Fruit fly (Drosophila melanogaster) whole organism, prepupa: ENCODE results near the gene Cyp4c3.

Experiments
- CG32006 ChIP-seq: fragments of 200-800 bp; sonication (Bioruptor generic); optimal IDR thresholded peaks from 3 replicates; lab custom pipeline; 2017; ENCODE audit warnings: missing biosample characterization, mild to moderate bottlenecking, missing genetic modification characterization
- CG6808 ChIP-seq: fragments of 200-800 bp; sonication (Bioruptor generic); optimal IDR thresholded peaks from 3 replicates; lab custom pipeline; 2017; ENCODE audit warnings: missing biosample characterization, missing genetic modification characterization, mild to moderate bottlenecking, moderate library complexity, missing genetic modification reagents
- CG8119 ChIP-seq: fragments of 200-800 bp; sonication (Bioruptor generic); IDR thresholded peaks from 3 replicates; pipeline ENCODE4 v1.3.6; 2022; ENCODE audit warnings: missing biosample characterization, missing genetic modification characterization
- CG8319 ChIP-seq: fragments of 200-800 bp; sonication (Bioruptor generic); optimal IDR thresholded peaks from 3 replicates; lab custom pipeline; 2016; ENCODE audit warnings: missing biosample characterization, missing genetic modification characterization
- Eip78C ChIP-seq: fragments of 200-800 bp; sonication (Bioruptor generic); peaks from one replicate; lab custom pipeline; 2016; ENCODE audit warnings: missing biosample characterization, missing genetic modification characterization
- fkh ChIP-seq: fragments of 200-800 bp; sonication (Bioruptor generic); optimal IDR thresholded peaks from 3 replicates; lab custom pipeline; 2017; ENCODE audit warnings: missing biosample characterization, mild to moderate bottlenecking, missing genetic modification characterization, moderate library complexity
- svp ChIP-seq: fragments of 200-800 bp; sonication (Bioruptor generic); peaks from one replicate; lab custom pipeline; 2016; ENCODE audit warnings: missing biosample characterization, missing genetic modification characterization

DNA sequence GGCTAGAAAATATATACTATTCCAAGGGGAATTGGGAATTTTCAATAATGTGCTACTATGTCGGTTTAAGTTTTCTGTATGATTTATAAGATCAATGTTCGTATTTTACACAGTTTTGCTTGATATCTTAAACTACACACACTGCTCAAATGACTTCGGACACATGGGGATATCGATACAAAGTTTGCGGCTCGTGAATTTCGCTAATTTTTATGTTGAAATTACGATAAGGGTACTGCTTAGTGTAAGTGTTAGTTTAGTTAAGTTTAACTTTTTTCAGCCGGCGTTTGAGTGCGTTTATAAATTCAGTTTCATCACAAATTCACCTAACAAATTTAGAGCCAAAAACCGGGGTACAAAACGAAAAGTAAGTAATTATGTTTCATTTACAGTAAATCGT lies 10.4 kb upstream of the Cyp4c3 start, which contains the start of gene CG15547:
- TF ChIP-seq svp, result no peak
- TF ChIP-seq CG8319, result no peak
- no peak for TF ChIP-seq Eip78C (GFP tag; lab: Kevin White, UChicago)
- TF ChIP-seq CG8119 (GFP tag; lab: Robert Waterston, UW), result no peak
- no peak for TF ChIP-seq fkh (GFP tag; lab: Kevin White, UChicago)
- no peak for TF ChIP-seq CG32006
- no peak for TF ChIP-seq CG6808
